Worm (Caenorhabditis elegans): ENCODE measurements around the gene sto-1.

Gene sto-1

ce11 chrX:7578308-7578707, 15.7 kb downstream of the sto-1 start (continued):
- no peak for TF ChIP-seq ces-1 (GFP tag; optimal IDR thresholded peaks at IDR 0.05)
- TF ChIP-seq unc-130 (GFP tag; optimal IDR thresholded peaks at IDR 0.05) = no peak
- no peak for TF ChIP-seq daf-8 (GFP tag; IDR thresholded peaks at IDR 0.05)
- no peak for TF ChIP-seq skn-1 (tag; optimal IDR thresholded peaks at IDR 0.05)
- TF ChIP-seq nhr-237 (tag; optimal IDR thresholded peaks at IDR 0.05) = no peak
- TF ChIP-seq vab-7 (GFP tag; IDR thresholded peaks at IDR 0.05) = no peak
- TF ChIP-seq duxl-1 (tag; optimal IDR thresholded peaks at IDR 0.05; ENCODE audit: poor library complexity) = no peak
- TF ChIP-seq attf-4 (tag; optimal IDR thresholded peaks at IDR 0.05) = no peak
- peak; percentile 81 for TF ChIP-seq tra-1 (GFP tag; IDR thresholded peaks at IDR 0.05)
- TF ChIP-seq D1046.2 (GFP tag; IDR thresholded peaks at IDR 0.05) = no peak
- TF ChIP-seq Y48G9A.11 (GFP tag; IDR thresholded peaks at IDR 0.05) = no peak
- TF ChIP-seq pqm-1 (tag; optimal IDR thresholded peaks at IDR 0.05) = peak; percentile 88
- TF ChIP-seq dmd-6 (GFP tag; IDR thresholded peaks at IDR 0.05) = peak; percentile 96
- no peak for TF ChIP-seq Y75B8A.6 (GFP tag; IDR thresholded peaks at IDR 0.05)
- no peak for TF ChIP-seq madf-9 (GFP tag; conservative IDR thresholded peaks at IDR 0.05)
- no peak for TF ChIP-seq ctbp-1 (GFP tag; IDR thresholded peaks at IDR 0.05)
- TF ChIP-seq nhr-48 (tag; optimal IDR thresholded peaks at IDR 0.05) = no peak
- TF ChIP-seq R02D3.7 (tag; optimal IDR thresholded peaks at IDR 0.05) = no peak
- TF ChIP-seq daf-16 (GFP tag; optimal IDR thresholded peaks at IDR 0.05) = no peak
- TF ChIP-seq daf-16 (tag; optimal IDR thresholded peaks at IDR 0.05) = peak; percentile 57
- no peak for TF ChIP-seq nhr-25 (tag; optimal IDR thresholded peaks at IDR 0.05; ENCODE audit: borderline replicate concordance, insufficient read depth)
- no peak for TF ChIP-seq snpc-1.2 (GFP tag; IDR thresholded peaks at IDR 0.05)
- TF ChIP-seq hif-1 (tag; optimal IDR thresholded peaks at IDR 0.05) = no peak
- TF ChIP-seq T26A8.4 (GFP tag; IDR thresholded peaks at IDR 0.05) = no peak
- TF ChIP-seq lsy-2 (tag; optimal IDR thresholded peaks at IDR 0.05) = peak in 1 of 2 experiments; percentile 30
- peak; percentile 73 for TF ChIP-seq mdt-29 (GFP tag; IDR thresholded peaks at IDR 0.05)
- no peak for TF ChIP-seq nhr-10 (tag; optimal IDR thresholded peaks at IDR 0.05)
- TF ChIP-seq dmd-8 (GFP tag; IDR thresholded peaks at IDR 0.05) = no peak
- TF ChIP-seq ceh-20 (GFP tag; IDR thresholded peaks at IDR 0.05) = no peak
- TF ChIP-seq nhr-76 (tag; optimal IDR thresholded peaks at IDR 0.05) = no peak
- TF ChIP-seq cey-2 (tag; optimal IDR thresholded peaks at IDR 0.05; ENCODE audit: borderline replicate concordance, insufficient read depth) = no peak
- no peak for TF ChIP-seq nhr-6 (tag; optimal IDR thresholded peaks at IDR 0.05)
- TF ChIP-seq tag-97 (GFP tag; IDR thresholded peaks at IDR 0.05) = no peak
- no peak for TF ChIP-seq lin-39 (tag; optimal IDR thresholded peaks at IDR 0.05)
- TF ChIP-seq fos-1 (tag; optimal IDR thresholded peaks at IDR 0.05) = no peak
- TF ChIP-seq daf-19 (GFP tag; conservative IDR thresholded peaks at IDR 0.05) = no peak
- TF ChIP-seq ZK546.5 (tag; optimal IDR thresholded peaks at IDR 0.05) = no peak
- no peak for TF ChIP-seq F26F4.8 (GFP tag; conservative IDR thresholded peaks at IDR 0.05)
- TF ChIP-seq spr-1 (tag; optimal IDR thresholded peaks at IDR 0.05) = no peak
- no peak for TF ChIP-seq F49E8.2 (tag; optimal IDR thresholded peaks at IDR 0.05; ENCODE audit: borderline replicate concordance)
- no peak for TF ChIP-seq ceh-82 (tag; optimal IDR thresholded peaks at IDR 0.05)
- no peak for TF ChIP-seq egl-27 (tag; optimal IDR thresholded peaks at IDR 0.05)
- TF ChIP-seq zip-11 (GFP tag; IDR thresholded peaks at IDR 0.05) = no peak
- TF ChIP-seq php-3 (GFP tag; IDR thresholded peaks at IDR 0.05) = 0 out of 2 replicates have a peak, but pooled peaks have one; percentile 49
- TF ChIP-seq ceh-32 (tag; optimal IDR thresholded peaks at IDR 0.05; ENCODE audit: poor library complexity) = no peak
- 0 out of 2 replicates have a peak, but pooled peaks have one; percentile 12 for TF ChIP-seq hmg-1.1 (GFP tag; IDR thresholded peaks at IDR 0.05)
- TF ChIP-seq nhr-41 (GFP tag; IDR thresholded peaks at IDR 0.05) = no peak
- no peak for TF ChIP-seq nhr-77 (tag; optimal IDR thresholded peaks at IDR 0.05)
- TF ChIP-seq dve-1 (tag; optimal IDR thresholded peaks at IDR 0.05; ENCODE audit: insufficient read depth) = peak; percentile 45
- no peak for TF ChIP-seq aly-2 (tag; optimal IDR thresholded peaks at IDR 0.05)
- no peak for TF ChIP-seq T20F7.1 (GFP tag; optimal IDR thresholded peaks at IDR 0.05)

Data from whole organism, L4 larva.